Worm (Caenorhabditis elegans) whole organism, early embryonic: ENCODE measurements around the gene rbm-22.

ENCODE experiments used
- ama-1 ChIP-seq: fragments of 150-350 bp; optimal IDR thresholded peaks from 2 replicates; lab custom pipeline; 2014
- hmg-4 ChIP-seq: fragments of 200-800 bp; sonication (Bioruptor generic); optimal IDR thresholded peaks from 2 replicates; lab custom pipeline; 2018; ENCODE audit warnings: mild to moderate bottlenecking, missing genetic modification characterization, missing compliant biosample characterization

- TF ChIP-seq ama-1 = no peak
- TF ChIP-seq hmg-4 = no peak
These were observed 10.1 kb upstream of the rbm-22 start for ce11 chrIV:10851136-10851535.
